Worm (Caenorhabditis elegans): ENCODE data around the gene jbts-14.
A peak's percentile ranks its signal among the peaks of the same experiment; 100 is the strongest.
"Not testable (repeated sequence)": the region's sequence is repeated elsewhere in the genome, so short reads cannot be mapped to it uniquely, and the experiment has no call there.

jbts-14 gene

ce11 chrX:8723840-8724239 lies 19.7 kb downstream of the jbts-14 start:
- TF ChIP-seq pha-4 (tag; optimal IDR thresholded peaks at IDR 0.05) (no peak), egl-5 (tag; optimal IDR thresholded peaks at IDR 0.05) (no peak), nhr-76 (tag; optimal IDR thresholded peaks at IDR 0.05) (no peak), ceh-28 (tag; optimal IDR thresholded peaks at IDR 0.05) (no peak), nhr-67 (tag; optimal IDR thresholded peaks at IDR 0.05) (no peak), fkh-10 (GFP tag; optimal IDR thresholded peaks at IDR 0.05) (no peak), mdl-1 (tag; optimal IDR thresholded peaks at IDR 0.05) (no peak), nhr-11 (tag; optimal IDR thresholded peaks at IDR 0.05) (peak; percentile 56), skn-1 (tag; optimal IDR thresholded peaks at IDR 0.05) (no peak), tbx-2 (tag; optimal IDR thresholded peaks at IDR 0.05) (no peak), nhr-77 (tag; optimal IDR thresholded peaks at IDR 0.05) (no peak), egl-27 (tag; optimal IDR thresholded peaks at IDR 0.05) (no peak), R02D3.7 (tag; optimal IDR thresholded peaks at IDR 0.05) (no peak), elt-3 (tag; optimal IDR thresholded peaks at IDR 0.05) (no peak), mml-1 (tag; optimal IDR thresholded peaks at IDR 0.05) (no peak), sea-2 (GFP tag; optimal IDR thresholded peaks at IDR 0.05) (no peak), pqm-1 (tag; optimal IDR thresholded peaks at IDR 0.05) (no peak), fkh-2 (tag; optimal IDR thresholded peaks at IDR 0.05) (peak; percentile 30), ceh-16 (tag; optimal IDR thresholded peaks at IDR 0.05) (no peak), ZK546.5 (tag; optimal IDR thresholded peaks at IDR 0.05) (no peak), ztf-4 (tag; optimal IDR thresholded peaks at IDR 0.05) (no peak), ama-1 (optimal IDR thresholded peaks at IDR 0.05) (no peak), lsy-12 (tag; optimal IDR thresholded peaks at IDR 0.05) (no peak), fos-1 (tag; optimal IDR thresholded peaks at IDR 0.05) (no peak), aly-2 (tag; optimal IDR thresholded peaks at IDR 0.05) (no peak), nhr-23 (tag; optimal IDR thresholded peaks at IDR 0.05) (no peak), unc-39 (tag; optimal IDR thresholded peaks at IDR 0.05) (no peak), nhr-12 (tag; optimal IDR thresholded peaks at IDR 0.05) (no peak), ceh-82 (tag; optimal IDR thresholded peaks at IDR 0.05) (no peak), elt-2 (tag; optimal IDR thresholded peaks at IDR 0.05) (no peak), nhr-28 (tag; optimal IDR thresholded peaks at IDR 0.05) (no peak), nfya-1 (tag; optimal IDR thresholded peaks at IDR 0.05; ENCODE audit: insufficient read depth) (peak; percentile 49), snpc-4 (tag; optimal IDR thresholded peaks at IDR 0.05) (peak; percentile 26), daf-12 (tag; optimal IDR thresholded peaks at IDR 0.05) (no peak)

- TF ChIP-seq zag-1 (tag; optimal IDR thresholded peaks at IDR 0.05) (no peak), lin-39 (tag; optimal IDR thresholded peaks at IDR 0.05) (peak; percentile 55)
These were observed 23.2 kb downstream of the jbts-14 start, which contains the start of gene EGAP4.1 for ce11 chrX:8727306-8727705. Gene EGAP4.1 (minus strand): TSS chrX:8727406.

- not testable (repeated sequence) for TF ChIP-seq lsy-12, jun-1, ztf-11 (tag; optimal IDR thresholded peaks at IDR 0.05)
These were observed 27.7 kb downstream of the jbts-14 start, which contains the start of gene M02D8.6 for ce11 chrX:8731822-8732221. Gene M02D8.6 (minus strand): TSS chrX:8731922.

ce11 chrX:8736965-8737464 lies 32.9 kb downstream of the jbts-14 start, which contains the start of gene M02D8.3:
Gene M02D8.3 (minus strand): TSS chrX:8737015.
- peak; percentile 17 for TF ChIP-seq egl-5 (tag; optimal IDR thresholded peaks at IDR 0.05)
- TF ChIP-seq pha-4 (tag; optimal IDR thresholded peaks at IDR 0.05), result peak; percentile 88
- no peak for TF ChIP-seq egl-27 (tag; optimal IDR thresholded peaks at IDR 0.05)
- TF ChIP-seq fkh-10 (GFP tag; optimal IDR thresholded peaks at IDR 0.05), result no peak
- TF ChIP-seq elt-2 (tag; optimal IDR thresholded peaks at IDR 0.05), result peak; percentile 8
- peak; percentile 37 for TF ChIP-seq hmg-11 (tag; optimal IDR thresholded peaks at IDR 0.05)
- TF ChIP-seq nhr-23 (tag; optimal IDR thresholded peaks at IDR 0.05), result peak; percentile 87
- no peak for TF ChIP-seq ZK546.5 (tag; optimal IDR thresholded peaks at IDR 0.05)
- TF ChIP-seq mdl-1 (tag; optimal IDR thresholded peaks at IDR 0.05), result no peak
- peak; percentile 50 for TF ChIP-seq nfya-1 (tag; optimal IDR thresholded peaks at IDR 0.05; ENCODE audit: insufficient read depth)
- TF ChIP-seq lin-15B (tag; optimal IDR thresholded peaks at IDR 0.05), result peak; percentile 22
- TF ChIP-seq snpc-4 (tag; optimal IDR thresholded peaks at IDR 0.05), result peak; percentile 38
- TF ChIP-seq fkh-2 (tag; optimal IDR thresholded peaks at IDR 0.05), result no peak
- no peak for TF ChIP-seq unc-62 (GFP tag; optimal IDR thresholded peaks at IDR 0.05)
- TF ChIP-seq skn-1 (tag; optimal IDR thresholded peaks at IDR 0.05), result peak; percentile 20
- no peak for TF ChIP-seq ztf-4 (tag; optimal IDR thresholded peaks at IDR 0.05)
- no peak for TF ChIP-seq unc-39 (tag; optimal IDR thresholded peaks at IDR 0.05)
- TF ChIP-seq nhr-237 (tag; optimal IDR thresholded peaks at IDR 0.05), result no peak
- peak; percentile 83 for TF ChIP-seq nhr-25 (tag; optimal IDR thresholded peaks at IDR 0.05)

Measured in whole organism, L3 larva.